Fruit fly (Drosophila melanogaster) whole organism, embryonic: Measurements from ENCODE around the gene CG15894.

Experiments used
- B-H2 ChIP-seq: fragments of 200-800 bp; sonication (Bioruptor generic); optimal IDR thresholded peaks from 2 replicates; lab custom pipeline; 2018; ENCODE audit warnings: missing biosample characterization, mild to moderate bottlenecking, missing genetic modification characterization
- Bteb2 ChIP-seq: fragments of 200-800 bp; sonication (Bioruptor generic); optimal IDR thresholded peaks from 2 replicates; lab custom pipeline; 2016; ENCODE audit warnings: missing biosample characterization, missing genetic modification characterization
- C15 ChIP-seq: fragments of 200-800 bp; sonication (Bioruptor generic); IDR thresholded peaks from 3 replicates; pipeline ENCODE4 v1.3.6; 2022; ENCODE audit warnings: missing biosample characterization, missing genetic modification characterization
- CG10366 ChIP-seq: fragments of 200-800 bp; sonication (Bioruptor generic); IDR thresholded peaks from 2 replicates; pipeline ENCODE4 v1.3.6; 2022; ENCODE audit warnings: missing biosample characterization, missing genetic modification characterization
- CG10431 ChIP-seq: fragments of 200-800 bp; sonication (Bioruptor generic); optimal IDR thresholded peaks from 3 replicates; lab custom pipeline; 2018; ENCODE audit warnings: missing biosample characterization, mild to moderate bottlenecking, missing genetic modification characterization
- CG13296 ChIP-seq: fragments of 200-800 bp; sonication (Bioruptor generic); optimal IDR thresholded peaks from 3 replicates; lab custom pipeline; 2018; ENCODE audit warnings: missing biosample characterization, mild to moderate bottlenecking, missing genetic modification characterization
- CG13624 ChIP-seq: fragments of 200-800 bp; sonication (Bioruptor generic); optimal IDR thresholded peaks from 2 replicates; lab custom pipeline; 2016; ENCODE audit warnings: missing biosample characterization, missing genetic modification characterization
- CG15073 ChIP-seq: fragments of 200-800 bp; sonication (Bioruptor generic); optimal IDR thresholded peaks from 2 replicates; lab custom pipeline; 2016; ENCODE audit warnings: missing biosample characterization, missing genetic modification characterization
- CG17912 ChIP-seq: fragments of 200-800 bp; sonication (Bioruptor generic); optimal IDR thresholded peaks from 2 replicates; lab custom pipeline; 2018; ENCODE audit warnings: missing biosample characterization, mild to moderate bottlenecking, missing genetic modification characterization
- CG18476 ChIP-seq: fragments of 200-800 bp; sonication (Bioruptor generic); optimal IDR thresholded peaks from 2 replicates; lab custom pipeline; 2016; ENCODE audit warnings: missing biosample characterization, mild to moderate bottlenecking, missing genetic modification characterization
- CG2202 ChIP-seq: fragments of 200-800 bp; sonication (Bioruptor generic); optimal IDR thresholded peaks from 2 replicates; lab custom pipeline; 2018; ENCODE audit warnings: missing biosample characterization, mild to moderate bottlenecking, missing genetic modification characterization
- CG30403 ChIP-seq: fragments of 200-800 bp; sonication (Bioruptor generic); optimal IDR thresholded peaks from 3 replicates; lab custom pipeline; 2016; ENCODE audit warnings: missing biosample characterization, missing genetic modification characterization
- CG31224 ChIP-seq: fragments of 200-800 bp; sonication (Bioruptor generic); IDR thresholded peaks from 2 replicates; pipeline ENCODE4 v1.3.6; 2022; ENCODE audit warnings: missing biosample characterization, missing genetic modification characterization
- CG31441 ChIP-seq: fragments of 200-800 bp; sonication (Bioruptor generic); IDR thresholded peaks from 2 replicates; pipeline ENCODE4 v1.3.6; 2022; ENCODE audit warnings: missing biosample characterization, missing genetic modification characterization
- CG33213 ChIP-seq: fragments of 200-800 bp; sonication (Bioruptor generic); optimal IDR thresholded peaks from 3 replicates; lab custom pipeline; 2016; ENCODE audit warnings: missing biosample characterization, missing genetic modification characterization
- CG3995 ChIP-seq: fragments of 200-800 bp; sonication (Bioruptor generic); optimal IDR thresholded peaks from 3 replicates; lab custom pipeline; 2016; ENCODE audit warnings: missing biosample characterization, missing genetic modification characterization
- CG4424 ChIP-seq: fragments of 200-800 bp; sonication (Bioruptor generic); optimal IDR thresholded peaks from 3 replicates; lab custom pipeline; 2016; ENCODE audit warnings: missing biosample characterization, missing genetic modification characterization
- CG6175 ChIP-seq: fragments of 200-800 bp; sonication (Bioruptor generic); IDR thresholded peaks from 3 replicates; pipeline ENCODE4 v1.3.6; 2022; ENCODE audit warnings: missing biosample characterization, missing genetic modification characterization
- CG8290 ChIP-seq, 3 experiments: fragments of 200-800 bp; sonication (Bioruptor generic); optimal IDR thresholded peaks; 2 replicates each; lab custom pipeline; 2016 to 2019; ENCODE audit warnings: missing biosample characterization in 3 of 3, missing genetic modification characterization in 3 of 3, mild to moderate bottlenecking in 2 of 3, moderate library complexity in 1 of 3
- CG9215 ChIP-seq: fragments of 200-800 bp; sonication (Bioruptor generic); IDR thresholded peaks from 2 replicates; pipeline ENCODE4 v1.3.6; 2022; ENCODE audit warnings: missing biosample characterization, missing genetic modification characterization
- CG9817 ChIP-seq: fragments of 200-800 bp; sonication (Bioruptor generic); optimal IDR thresholded peaks from 2 replicates; lab custom pipeline; 2018; ENCODE audit warnings: missing biosample characterization, mild to moderate bottlenecking, missing genetic modification characterization, moderate library complexity
- CTCF ChIP-seq: fragments of 200-800 bp; sonication (Bioruptor generic); optimal IDR thresholded peaks from 2 replicates; lab custom pipeline; 2017; ENCODE audit warnings: missing biosample characterization, mild to moderate bottlenecking, missing genetic modification characterization, moderate library complexity
- Doc2 ChIP-seq: fragments of 200-800 bp; sonication (Bioruptor generic); IDR thresholded peaks from 2 replicates; pipeline ENCODE4 v1.3.6; 2022; ENCODE audit warnings: missing biosample characterization, missing genetic modification characterization
- Doc3 ChIP-seq: fragments of 200-800 bp; sonication (Bioruptor generic); IDR thresholded peaks from 3 replicates; pipeline ENCODE4 v1.3.6; 2022; ENCODE audit warnings: missing biosample characterization, missing genetic modification characterization; ENCODE audit not compliant: partially characterized antibody
- Dp ChIP-seq: fragments of 200-800 bp; sonication (Bioruptor generic); optimal IDR thresholded peaks from 2 replicates; lab custom pipeline; 2018; ENCODE audit warnings: missing biosample characterization, mild to moderate bottlenecking, missing genetic modification characterization, moderate library complexity
- Fer1 ChIP-seq: fragments of 200-800 bp; sonication (Bioruptor generic); optimal IDR thresholded peaks from 2 replicates; lab custom pipeline; 2017; ENCODE audit warnings: missing biosample characterization, mild to moderate bottlenecking, missing genetic modification characterization
- Fer2 ChIP-seq: fragments of 200-800 bp; sonication (Bioruptor generic); optimal IDR thresholded peaks from 2 replicates; lab custom pipeline; 2018; ENCODE audit warnings: missing biosample characterization, mild to moderate bottlenecking, missing genetic modification characterization, moderate library complexity
- HLH4C ChIP-seq: fragments of 200-800 bp; sonication (Bioruptor generic); IDR thresholded peaks from 3 replicates; pipeline ENCODE4 v1.3.6; 2022; ENCODE audit warnings: missing biosample characterization, missing genetic modification characterization; ENCODE audit not compliant: partially characterized antibody
- Hand ChIP-seq: fragments of 200-800 bp; sonication (Bioruptor generic); optimal IDR thresholded peaks from 2 replicates; lab custom pipeline; 2017; ENCODE audit warnings: mild to moderate bottlenecking, missing biosample characterization, missing genetic modification reagents, missing genetic modification characterization
- HmgZ ChIP-seq: fragments of 200-800 bp; sonication (Bioruptor generic); optimal IDR thresholded peaks from 2 replicates; lab custom pipeline; 2018; ENCODE audit warnings: missing biosample characterization, mild to moderate bottlenecking, missing genetic modification characterization
- Hmx ChIP-seq: fragments of 200-800 bp; sonication (Bioruptor generic); optimal IDR thresholded peaks from 2 replicates; lab custom pipeline; 2016; ENCODE audit warnings: missing biosample characterization, missing genetic modification characterization
- Lim3 ChIP-seq: fragments of 200-800 bp; sonication (Bioruptor generic); IDR thresholded peaks from 2 replicates; pipeline ENCODE4 v1.3.6; 2022; ENCODE audit warnings: missing biosample characterization, missing genetic modification characterization
- Scr ChIP-seq: fragments of 200-800 bp; sonication (Bioruptor generic); IDR thresholded peaks from 2 replicates; pipeline ENCODE4 v1.3.6; 2022; ENCODE audit warnings: missing biosample characterization, missing genetic modification characterization; ENCODE audit not compliant: partially characterized antibody
- Xbp1 ChIP-seq: fragments of 200-800 bp; sonication (Bioruptor generic); optimal IDR thresholded peaks from 3 replicates; lab custom pipeline; 2016; ENCODE audit warnings: missing biosample characterization, mild to moderate bottlenecking, missing genetic modification characterization
- al ChIP-seq: fragments of 200-800 bp; sonication (Bioruptor generic); IDR thresholded peaks from 2 replicates; pipeline ENCODE4 v1.3.6; 2022; ENCODE audit warnings: missing biosample characterization, missing genetic modification characterization
- bcd ChIP-seq: fragments of 200-800 bp; sonication (Bioruptor generic); optimal IDR thresholded peaks from 2 replicates; lab custom pipeline; 2017; ENCODE audit warnings: missing biosample characterization, mild to moderate bottlenecking, missing genetic modification characterization
- eve ChIP-seq, 2 experiments: fragments of >200 bp; optimal IDR thresholded peaks; 2 replicates each; lab custom pipeline; 2017; ENCODE audit warnings: missing biosample characterization in 2 of 2, missing genetic modification characterization in 2 of 2
- gcm ChIP-seq: fragments of 200-800 bp; sonication (Bioruptor generic); optimal IDR thresholded peaks from 2 replicates; lab custom pipeline; 2019; ENCODE audit warnings: missing biosample characterization, mild to moderate bottlenecking, missing genetic modification characterization, moderate library complexity
- grn ChIP-seq: fragments of 200-800 bp; sonication (Bioruptor generic); optimal IDR thresholded peaks from 3 replicates; lab custom pipeline; 2017; ENCODE audit warnings: missing biosample characterization, missing genetic modification characterization
- gsb ChIP-seq: fragments of 200-800 bp; sonication (Bioruptor generic); IDR thresholded peaks from 2 replicates; pipeline ENCODE4 v1.3.6; 2022; ENCODE audit warnings: missing biosample characterization, missing genetic modification characterization
- inv ChIP-seq: fragments of 200-800 bp; sonication (Bioruptor generic); IDR thresholded peaks from 2 replicates; pipeline ENCODE4 v1.3.6; 2022; ENCODE audit warnings: missing biosample characterization, missing genetic modification characterization; ENCODE audit not compliant: partially characterized antibody
- kay ChIP-seq: fragments of 200-800 bp; sonication (Bioruptor generic); optimal IDR thresholded peaks from 2 replicates; lab custom pipeline; 2016; ENCODE audit warnings: missing biosample characterization, missing genetic modification characterization
- ken ChIP-seq: fragments of 200-800 bp; sonication (Bioruptor generic); IDR thresholded peaks from 3 replicates; pipeline ENCODE4 v1.3.6; 2022; ENCODE audit warnings: missing biosample characterization, missing genetic modification characterization
- klu ChIP-seq: fragments of 200-800 bp; sonication (Bioruptor generic); IDR thresholded peaks from 2 replicates; pipeline ENCODE4 v1.3.6; 2022; ENCODE audit warnings: missing biosample characterization, missing genetic modification characterization
- pho ChIP-seq: fragments of 200-800 bp; sonication (Bioruptor generic); optimal IDR thresholded peaks from 2 replicates; lab custom pipeline; 2016; ENCODE audit warnings: missing biosample characterization, missing genetic modification characterization
- ranshi ChIP-seq: fragments of 200-800 bp; sonication (Bioruptor generic); IDR thresholded peaks from 2 replicates; pipeline ENCODE4 v1.3.6; 2022; ENCODE audit warnings: missing biosample characterization, missing genetic modification characterization
- sisA ChIP-seq: fragments of 200-800 bp; sonication (Bioruptor generic); IDR thresholded peaks from 2 replicates; pipeline ENCODE4 v1.3.6; 2022; ENCODE audit warnings: missing biosample characterization, missing genetic modification characterization
- sna ChIP-seq: fragments of 200-800 bp; sonication (Bioruptor generic); IDR thresholded peaks from 2 replicates; pipeline ENCODE4 v1.3.6; 2022; ENCODE audit warnings: missing biosample characterization, missing genetic modification characterization; ENCODE audit not compliant: partially characterized antibody
- sug ChIP-seq: fragments of 200-800 bp; optimal IDR thresholded peaks from 2 replicates; lab custom pipeline; 2019; ENCODE audit warnings: missing biosample characterization, mild to moderate bottlenecking, missing genetic modification characterization, moderate library complexity
- vfl ChIP-seq: fragments of 200-800 bp; sonication (Bioruptor generic); optimal IDR thresholded peaks from 2 replicates; lab custom pipeline; 2016; ENCODE audit warnings: missing biosample characterization, missing genetic modification characterization
- zf30C ChIP-seq: fragments of 200-800 bp; sonication (Bioruptor generic); optimal IDR thresholded peaks from 3 replicates; lab custom pipeline; 2018; ENCODE audit warnings: missing biosample characterization, mild to moderate bottlenecking, missing genetic modification characterization
- zfh2 ChIP-seq: fragments of 200-800 bp; sonication (Bioruptor generic); optimal IDR thresholded peaks from 2 replicates; lab custom pipeline; 2016; ENCODE audit warnings: missing biosample characterization, missing genetic modification characterization

Gene CG15894

dm6 chrX:6353613-6353986, 44.6 kb downstream of the CG15894 start (continued):
- TF ChIP-seq gsb (GFP tag; lab: Robert Waterston, UW) (peak; percentile 76), pho (peak; percentile 23), al (GFP tag; lab: Robert Waterston, UW) (peak; percentile 65), Lim3 (GFP tag; lab: Robert Waterston, UW) (peak; percentile 34; the same call in 1 of the 2 replicates), gcm (GFP tag; lab: Kevin White, UChicago) (peak; percentile 83), kay (GFP tag; lab: Kevin White, UChicago) (peak; percentile 66), CG13296 (GFP tag; lab: Kevin White, UChicago) (peak; percentile 89), Hand (GFP tag; lab: Kevin White, UChicago) (peak; percentile 84), Xbp1 (GFP tag; lab: Kevin White, UChicago) (peak; percentile 80), Bteb2 (GFP tag; lab: Kevin White, UChicago) (no peak), CG13624 (GFP tag; lab: Kevin White, UChicago) (peak; percentile 28), CG9817 (tag; lab: Kevin White, UChicago) (peak; percentile 84), Dp (no peak), grn (GFP tag; lab: Kevin White, UChicago) (no peak), Scr (GFP tag; lab: Robert Waterston, UW) (no peak), sisA (GFP tag; lab: Robert Waterston, UW) (peak; percentile 81), CG31441 (peak; percentile 97), Hmx (GFP tag; lab: Kevin White, UChicago) (peak; percentile 32), CG9215 (GFP tag; lab: Robert Waterston, UW) (peak; percentile 73), CG2202 (tag; lab: Kevin White, UChicago) (peak; percentile 68), CG10366 (GFP tag; lab: Robert Waterston, UW) (peak; percentile 71), CG18476 (GFP tag; lab: Kevin White, UChicago) (peak; percentile 64), CG6175 (no peak; the same call in 2 of the 3 replicates), Doc3 (no peak), Fer1 (GFP tag; lab: Kevin White, UChicago) (peak; percentile 93), CG31224 (GFP tag; lab: Robert Waterston, UW) (peak; percentile 69), HLH4C (no peak), CG4424 (peak; percentile 84), eve (GFP tag; optimal IDR thresholded peaks at IDR 0.05; lab: Kevin White, UChicago) (peak in 1 of 2 experiments; percentile 94), Fer2 (tag; lab: Kevin White, UChicago) (peak; percentile 75), klu (GFP tag; lab: Robert Waterston, UW) (peak; percentile 77), CG10431 (GFP tag; lab: Kevin White, UChicago) (peak; percentile 70), vfl (GFP tag; lab: Kevin White, UChicago) (no peak), inv (no peak), CG17912 (GFP tag; lab: Kevin White, UChicago) (peak; percentile 29), CTCF (GFP tag; lab: Kevin White, UChicago) (peak; percentile 16), Doc2 (GFP tag; lab: Robert Waterston, UW) (no peak), CG8290 (GFP tag; optimal IDR thresholded peaks at IDR 0.05; lab: Kevin White, UChicago) (peak; percentile 76), CG8290 (tag; optimal IDR thresholded peaks at IDR 0.05; lab: Kevin White, UChicago) (peak in 1 of 2 experiments; percentile 57), CG3995 (GFP tag; lab: Kevin White, UChicago) (peak; percentile 18), CG15073 (GFP tag; lab: Kevin White, UChicago) (no peak), ranshi (GFP tag; lab: Robert Waterston, UW) (peak; percentile 61), C15 (GFP tag; lab: Robert Waterston, UW) (0 out of 3 replicates have a peak, but pooled peaks have one; percentile 22), zfh2 (GFP tag; lab: Kevin White, UChicago) (peak; percentile 26), B-H2 (GFP tag; lab: Kevin White, UChicago) (peak; percentile 81), ken (peak; percentile 64; the same call in 1 of the 3 replicates), zf30C (GFP tag; lab: Kevin White, UChicago) (peak; percentile 86), sug (tag; lab: Kevin White, UChicago) (peak; percentile 87), HmgZ (tag; lab: Kevin White, UChicago) (peak; percentile 81), CG33213 (GFP tag; lab: Kevin White, UChicago) (no peak), CG30403 (GFP tag; lab: Kevin White, UChicago) (peak; percentile 89), bcd (GFP tag; lab: Kevin White, UChicago) (peak; percentile 86), sna (no peak)
